Worm (Caenorhabditis elegans): Measurements from ENCODE around the gene hlh-27.

ce11 chrII:5589690-5590089 lies 49.7 kb upstream of the hlh-27 start, which contains the start of gene C17G10.13:
- no peak for TF ChIP-seq scrt-1 (GFP tag; IDR thresholded peaks at IDR 0.05)
- no peak for TF ChIP-seq B0310.2 (tag; optimal IDR thresholded peaks at IDR 0.05)
- TF ChIP-seq tbx-37 (GFP tag; conservative IDR thresholded peaks at IDR 0.05) = no peak
